Fruit fly (Drosophila melanogaster) whole organism, embryonic: ENCODE data around the gene cv-c.

Experiments
- Atf6 ChIP-seq: fragments of 200-800 bp; sonication (Bioruptor generic); IDR thresholded peaks from 2 replicates; pipeline ENCODE4 v1.3.6; 2022; ENCODE audit warnings: missing biosample characterization, missing genetic modification characterization
- Bteb2 ChIP-seq: fragments of 200-800 bp; sonication (Bioruptor generic); optimal IDR thresholded peaks from 2 replicates; lab custom pipeline; 2016; ENCODE audit warnings: missing biosample characterization, missing genetic modification characterization
- CG10267 ChIP-seq: fragments of 200-800 bp; sonication (Bioruptor generic); optimal IDR thresholded peaks from 2 replicates; lab custom pipeline; 2018; ENCODE audit warnings: missing biosample characterization, mild to moderate bottlenecking, missing genetic modification characterization, moderate library complexity
- CG10654 ChIP-seq: fragments of 200-800 bp; sonication (Bioruptor generic); optimal IDR thresholded peaks from 2 replicates; lab custom pipeline; 2016; ENCODE audit warnings: missing biosample characterization, missing genetic modification characterization
- CG10979 ChIP-seq: fragments of 200-800 bp; sonication (Bioruptor generic); optimal IDR thresholded peaks from 2 replicates; lab custom pipeline; 2018; ENCODE audit warnings: missing biosample characterization, mild to moderate bottlenecking, missing genetic modification characterization, moderate library complexity
- CG11560 ChIP-seq: fragments of 200-800 bp; sonication (Bioruptor generic); IDR thresholded peaks from 3 replicates; pipeline ENCODE4 v1.3.6; 2022; ENCODE audit warnings: missing biosample characterization, missing genetic modification characterization
- CG11695 ChIP-seq: fragments of 200-800 bp; sonication (Bioruptor generic); IDR thresholded peaks from 3 replicates; pipeline ENCODE4 v1.3.6; 2022; ENCODE audit warnings: missing biosample characterization, missing genetic modification characterization
- CG12155 ChIP-seq: fragments of 200-800 bp; sonication (Bioruptor generic); optimal IDR thresholded peaks from 3 replicates; lab custom pipeline; 2016; ENCODE audit warnings: missing biosample characterization, missing genetic modification characterization
- CG12744 ChIP-seq: fragments of 200-800 bp; sonication (Bioruptor generic); optimal IDR thresholded peaks from 2 replicates; lab custom pipeline; 2016; ENCODE audit warnings: missing biosample characterization, missing genetic modification characterization
- CG13123 ChIP-seq: fragments of 200-800 bp; sonication (Bioruptor generic); optimal IDR thresholded peaks from 2 replicates; lab custom pipeline; 2016; ENCODE audit warnings: missing biosample characterization, missing genetic modification characterization
- CG16779 ChIP-seq: fragments of 200-800 bp; sonication (Bioruptor generic); IDR thresholded peaks from 2 replicates; pipeline ENCODE4 v1.3.6; 2022; ENCODE audit warnings: missing biosample characterization, missing genetic modification characterization
- CG17912 ChIP-seq: fragments of 200-800 bp; sonication (Bioruptor generic); optimal IDR thresholded peaks from 2 replicates; lab custom pipeline; 2018; ENCODE audit warnings: missing biosample characterization, mild to moderate bottlenecking, missing genetic modification characterization
- CG33213 ChIP-seq: fragments of 200-800 bp; sonication (Bioruptor generic); optimal IDR thresholded peaks from 3 replicates; lab custom pipeline; 2016; ENCODE audit warnings: missing biosample characterization, missing genetic modification characterization
- CG34224 ChIP-seq: fragments of 200-800 bp; sonication (Bioruptor generic); IDR thresholded peaks from 3 replicates; pipeline ENCODE4 v1.3.6; 2022; ENCODE audit warnings: missing biosample characterization, missing genetic modification characterization; ENCODE audit not compliant: partially characterized antibody
- CG34376 ChIP-seq: fragments of 200-800 bp; sonication (Bioruptor generic); optimal IDR thresholded peaks from 2 replicates; lab custom pipeline; 2018; ENCODE audit warnings: missing biosample characterization, mild to moderate bottlenecking, missing genetic modification characterization
- CG4404 ChIP-seq: fragments of 200-800 bp; sonication (Bioruptor generic); IDR thresholded peaks from 2 replicates; pipeline ENCODE4 v1.3.6; 2022; ENCODE audit warnings: missing biosample characterization, missing genetic modification characterization
- CG6272 ChIP-seq: fragments of 200-800 bp; sonication (Bioruptor generic); IDR thresholded peaks from 2 replicates; pipeline ENCODE4 v1.3.6; 2022; ENCODE audit warnings: missing biosample characterization, missing genetic modification characterization
- CG6689 ChIP-seq: fragments of 200-800 bp; sonication (Bioruptor generic); IDR thresholded peaks from 2 replicates; pipeline ENCODE4 v1.3.6; 2022; ENCODE audit warnings: missing biosample characterization, missing genetic modification characterization
- CG6765 ChIP-seq: fragments of 200-800 bp; sonication (Bioruptor generic); optimal IDR thresholded peaks from 3 replicates; lab custom pipeline; 2017; ENCODE audit warnings: missing biosample characterization, mild to moderate bottlenecking, missing genetic modification characterization
- CG7786 ChIP-seq: fragments of 200-800 bp; sonication (Bioruptor generic); optimal IDR thresholded peaks from 2 replicates; lab custom pipeline; 2016; ENCODE audit warnings: missing biosample characterization, missing genetic modification characterization
- CG7963 ChIP-seq: fragments of 200-800 bp; sonication (Bioruptor generic); IDR thresholded peaks from 3 replicates; pipeline ENCODE4 v1.3.6; 2022; ENCODE audit warnings: missing biosample characterization, missing genetic modification characterization; ENCODE audit not compliant: partially characterized antibody
- CG9876 ChIP-seq: fragments of 200-800 bp; sonication (Bioruptor generic); optimal IDR thresholded peaks from 2 replicates; lab custom pipeline; 2016; ENCODE audit warnings: missing biosample characterization, missing genetic modification characterization
- D19A ChIP-seq: fragments of 200-800 bp; optimal IDR thresholded peaks from 3 replicates; lab custom pipeline; 2019; ENCODE audit warnings: missing biosample characterization, mild to moderate bottlenecking, missing genetic modification characterization, moderate library complexity
- Dfd ChIP-seq, 2 experiments: fragments of >200 bp; optimal IDR thresholded peaks; 2 replicates each; lab custom pipeline; 2017; ENCODE audit warnings: missing biosample characterization in 2 of 2, missing genetic modification characterization in 2 of 2
- ERR ChIP-seq: fragments of 200-800 bp; sonication (Bioruptor generic); optimal IDR thresholded peaks from 2 replicates; lab custom pipeline; 2016; ENCODE audit warnings: missing biosample characterization, missing genetic modification characterization
- Ets97D ChIP-seq: fragments of 200-800 bp; sonication (Bioruptor generic); optimal IDR thresholded peaks from 3 replicates; lab custom pipeline; 2016; ENCODE audit warnings: missing biosample characterization, missing genetic modification characterization
- Fer1 ChIP-seq: fragments of 200-800 bp; sonication (Bioruptor generic); optimal IDR thresholded peaks from 2 replicates; lab custom pipeline; 2017; ENCODE audit warnings: missing biosample characterization, mild to moderate bottlenecking, missing genetic modification characterization
- Gsc ChIP-seq: fragments of 200-800 bp; sonication (Bioruptor generic); IDR thresholded peaks from 2 replicates; pipeline ENCODE4 v1.3.6; 2022; ENCODE audit warnings: missing biosample characterization, missing genetic modification characterization
- HmgD ChIP-seq: fragments of 200-800 bp; sonication (Bioruptor generic); optimal IDR thresholded peaks from 3 replicates; lab custom pipeline; 2016; ENCODE audit warnings: missing biosample characterization, missing genetic modification characterization
- Ptx1 ChIP-seq: fragments of 200-800 bp; sonication (Bioruptor generic); IDR thresholded peaks from 2 replicates; pipeline ENCODE4 v1.3.6; 2022; ENCODE audit warnings: missing biosample characterization, missing genetic modification characterization
- Side ChIP-seq: fragments of 200-800 bp; sonication (Bioruptor generic); optimal IDR thresholded peaks from 2 replicates; lab custom pipeline; 2016; ENCODE audit warnings: missing biosample characterization, missing genetic modification characterization
- ara ChIP-seq: fragments of 200-800 bp; sonication (Bioruptor generic); IDR thresholded peaks from 2 replicates; pipeline ENCODE4 v1.3.6; 2022; ENCODE audit warnings: missing biosample characterization, missing genetic modification characterization
- btn ChIP-seq: fragments of 200-800 bp; sonication (Bioruptor generic); optimal IDR thresholded peaks from 2 replicates; lab custom pipeline; 2016; ENCODE audit warnings: missing biosample characterization, missing genetic modification characterization
- cad ChIP-seq: fragments of >200 bp; optimal IDR thresholded peaks from 2 replicates; lab custom pipeline; 2017; ENCODE audit warnings: missing biosample characterization, missing genetic modification characterization
- fru ChIP-seq: fragments of >200 bp; optimal IDR thresholded peaks from 2 replicates; lab custom pipeline; 2017
- gcm2 ChIP-seq: fragments of 200-800 bp; sonication (Bioruptor generic); optimal IDR thresholded peaks from 2 replicates; lab custom pipeline; 2016; ENCODE audit warnings: missing biosample characterization, missing genetic modification characterization
- gt ChIP-seq: fragments of 200-800 bp; sonication (Bioruptor generic); IDR thresholded peaks from 2 replicates; pipeline ENCODE4 v1.3.6; 2022; ENCODE audit warnings: missing biosample characterization, missing genetic modification characterization
- her ChIP-seq: fragments of 200-800 bp; sonication (Bioruptor generic); optimal IDR thresholded peaks from 2 replicates; lab custom pipeline; 2016; ENCODE audit warnings: missing biosample characterization, missing genetic modification characterization
- insv ChIP-seq, 2 experiments: fragments of 200-800 bp; sonication (Bioruptor generic); optimal IDR thresholded peaks; 3 replicates each; lab custom pipeline; 2016 to 2018; ENCODE audit warnings: missing biosample characterization in 2 of 2, missing genetic modification characterization in 2 of 2
- jumu ChIP-seq: fragments of 200-800 bp; sonication (Bioruptor generic); optimal IDR thresholded peaks from 3 replicates; lab custom pipeline; 2016; ENCODE audit warnings: missing biosample characterization, missing genetic modification characterization
- lilli ChIP-seq: fragments of 200-800 bp; sonication (Bioruptor generic); optimal IDR thresholded peaks from 3 replicates; lab custom pipeline; 2016; ENCODE audit warnings: missing biosample characterization, missing genetic modification characterization
- maf-S ChIP-seq: fragments of 200-800 bp; sonication (Bioruptor generic); optimal IDR thresholded peaks from 2 replicates; lab custom pipeline; 2016; ENCODE audit warnings: missing biosample characterization, missing genetic modification characterization
- nom ChIP-seq: fragments of 200-800 bp; sonication (Bioruptor generic); optimal IDR thresholded peaks from 2 replicates; lab custom pipeline; 2017; ENCODE audit warnings: missing biosample characterization, missing genetic modification characterization, mild to moderate bottlenecking, moderate library complexity, missing genetic modification reagents
- odd ChIP-seq: fragments of 200-800 bp; sonication (Bioruptor generic); optimal IDR thresholded peaks from 2 replicates; lab custom pipeline; 2017; ENCODE audit warnings: missing biosample characterization, mild to moderate bottlenecking, missing genetic modification characterization
- pfk ChIP-seq: fragments of 200-800 bp; sonication (Bioruptor generic); optimal IDR thresholded peaks from 2 replicates; lab custom pipeline; 2018; ENCODE audit warnings: missing biosample characterization, mild to moderate bottlenecking, missing genetic modification characterization, moderate library complexity
- ro ChIP-seq: fragments of 200-800 bp; sonication (Bioruptor generic); IDR thresholded peaks from 2 replicates; pipeline ENCODE4 v1.3.6; 2022; ENCODE audit warnings: missing biosample characterization, missing genetic modification characterization
- sisA ChIP-seq: fragments of 200-800 bp; sonication (Bioruptor generic); IDR thresholded peaks from 2 replicates; pipeline ENCODE4 v1.3.6; 2022; ENCODE audit warnings: missing biosample characterization, missing genetic modification characterization
- sqz ChIP-seq: fragments of 200-800 bp; sonication (Bioruptor generic); optimal IDR thresholded peaks from 3 replicates; lab custom pipeline; 2018; ENCODE audit warnings: missing biosample characterization, mild to moderate bottlenecking, missing genetic modification characterization
- stc ChIP-seq: fragments of 200-800 bp; sonication (Bioruptor generic); IDR thresholded peaks from 2 replicates; pipeline ENCODE4 v1.3.6; 2022; ENCODE audit warnings: missing biosample characterization, missing genetic modification characterization
- tup ChIP-seq: fragments of 200-800 bp; sonication (Bioruptor generic); optimal IDR thresholded peaks from 2 replicates; lab custom pipeline; 2016; ENCODE audit warnings: missing biosample characterization, mild to moderate bottlenecking, missing genetic modification characterization, moderate library complexity
- vnd ChIP-seq: fragments of 200-800 bp; sonication (Bioruptor generic); IDR thresholded peaks from 3 replicates; pipeline ENCODE4 v1.3.6; 2022; ENCODE audit warnings: missing biosample characterization, missing genetic modification characterization; ENCODE audit not compliant: partially characterized antibody
- wor ChIP-seq: fragments of 200-800 bp; sonication (Bioruptor generic); IDR thresholded peaks from 2 replicates; pipeline ENCODE4 v1.3.6; 2022; ENCODE audit warnings: missing biosample characterization, missing genetic modification characterization
- yki ChIP-seq: fragments of >200 bp; optimal IDR thresholded peaks from 3 replicates; lab custom pipeline; 2018
- zfh1 ChIP-seq: fragments of 200-800 bp; sonication (Bioruptor generic); IDR thresholded peaks from 3 replicates; pipeline ENCODE4 v1.3.6; 2022; ENCODE audit warnings: missing biosample characterization, missing genetic modification characterization

cv-c gene

DNA sequence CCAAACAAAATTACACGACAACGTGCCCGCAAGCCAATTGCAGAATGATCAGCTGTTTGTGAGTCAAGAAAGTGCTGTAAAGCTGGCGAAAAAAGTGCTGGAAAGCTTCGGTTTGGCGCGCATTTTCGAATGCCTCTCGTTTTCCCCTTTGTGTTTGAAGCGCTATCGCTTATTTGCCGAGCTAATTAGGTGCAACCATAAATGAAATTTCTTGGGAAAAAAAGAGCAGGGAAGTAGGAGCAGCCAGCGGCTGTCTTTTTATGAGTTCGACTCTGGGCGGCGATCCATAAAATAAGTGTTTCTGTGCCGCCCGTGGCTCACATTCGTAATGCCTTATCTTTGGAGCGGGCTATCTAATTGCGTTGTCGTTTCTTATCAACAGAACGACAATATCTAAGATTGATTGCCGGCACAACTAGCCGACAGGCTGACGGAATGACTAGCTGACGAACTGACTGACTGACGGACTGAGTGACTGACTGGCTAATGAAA lies 119.7 kb downstream of the cv-c start, which contains the start of gene Dnaaf5 (continued):
- TF ChIP-seq CG16779 (GFP tag; lab: Robert Waterston, UW) (no peak), nom (GFP tag; lab: Kevin White, UChicago) (peak; percentile 16), Dfd (GFP tag; optimal IDR thresholded peaks at IDR 0.05; lab: Kevin White, UChicago) (no peak), CG17912 (peak; percentile 7), cad (GFP tag; lab: Kevin White, UChicago) (peak; percentile 29), CG7963 (GFP tag; lab: Robert Waterston, UW) (no peak), HmgD (GFP tag; lab: Kevin White, UChicago) (no peak), Side (GFP tag; lab: Kevin White, UChicago) (no peak), CG7786 (GFP tag; lab: Kevin White, UChicago) (no peak), stc (GFP tag; lab: Robert Waterston, UW) (0 out of 2 replicates have a peak, but pooled peaks have one; percentile 29), CG9876 (GFP tag; lab: Kevin White, UChicago) (no peak), ara (GFP tag; lab: Robert Waterston, UW) (no peak), D19A (peak; percentile 5), odd (peak; percentile 44), gt (GFP tag; lab: Robert Waterston, UW) (no peak), Ptx1 (no peak), CG11695 (no peak), tup (GFP tag; lab: Kevin White, UChicago) (no peak), her (GFP tag; lab: Kevin White, UChicago) (no peak), CG4404 (GFP tag; lab: Robert Waterston, UW) (no peak), sqz (peak; percentile 34), fru (lab: Kevin White, UChicago) (no peak), Atf6 (GFP tag; lab: Robert Waterston, UW) (no peak), Ets97D (GFP tag; lab: Kevin White, UChicago) (peak; percentile 7), jumu (no peak), CG13123 (GFP tag; lab: Kevin White, UChicago) (no peak), CG12155 (GFP tag; lab: Kevin White, UChicago) (no peak), sisA (no peak), CG10979 (tag; lab: Kevin White, UChicago) (no peak), CG34224 (no peak), wor (GFP tag; lab: Robert Waterston, UW) (no peak), zfh1 (GFP tag; lab: Robert Waterston, UW) (no peak), CG6765 (no peak), CG10654 (no peak), vnd (GFP tag; lab: Robert Waterston, UW) (0 out of 3 replicates have a peak, but pooled peaks have one; percentile 28), insv (GFP tag; optimal IDR thresholded peaks at IDR 0.05; lab: Kevin White, UChicago) (no peak), Gsc (GFP tag; lab: Robert Waterston, UW) (no peak), gcm2 (GFP tag; lab: Kevin White, UChicago) (no peak), CG11560 (tag; lab: Robert Waterston, UW) (no peak), CG12744 (peak; percentile 1), CG33213 (GFP tag; lab: Kevin White, UChicago) (no peak), CG10267 (tag; lab: Kevin White, UChicago) (peak; percentile 63), ERR (GFP tag; lab: Kevin White, UChicago) (no peak), CG34376 (GFP tag; lab: Kevin White, UChicago) (peak; percentile 64), pfk (no peak), CG6272 (GFP tag; lab: Robert Waterston, UW) (no peak), btn (GFP tag; lab: Kevin White, UChicago) (no peak), lilli (GFP tag; lab: Kevin White, UChicago) (no peak), yki (lab: Kevin White, UChicago) (no peak), ro (GFP tag; lab: Robert Waterston, UW) (no peak), Bteb2 (GFP tag; lab: Kevin White, UChicago) (no peak), maf-S (GFP tag; lab: Kevin White, UChicago) (no peak), Fer1 (GFP tag; lab: Kevin White, UChicago) (peak; percentile 41), CG6689 (GFP tag; lab: Robert Waterston, UW) (no peak)
